Comparison of ENCODE assay signal across 1 fruit fly cellular context in genomic region chrX:13112238-13112829, dm6.
TF ChIP-seq lines count a peak whose summit lies in the region.

Gene Chpf, minus strand, starts transcription at chrX:13112462.

TF ChIP-seq in whole organism, embryonic, 481 proteins besides CTCF, POLR2A, EP300 and RAD21 (continued from another document):
- no peak for TF ChIP-seq pan (optimal IDR thresholded peaks at IDR 0.05; lab: Kevin White, UChicago)
- TF ChIP-seq pan (GFP tag; optimal IDR thresholded peaks at IDR 0.05 in 1 of 2, IDR thresholded peaks at IDR 0.05 in 1 of 2) = peak in 1 of 2 experiments; percentile 28
- TF ChIP-seq sna (GFP tag; IDR thresholded peaks at IDR 0.05; lab: Robert Waterston, UW; ENCODE audit: partially characterized antibody) = peak; percentile 59; the same call in 1 of the 2 replicates
- TF ChIP-seq CG17912 (GFP tag; optimal IDR thresholded peaks at IDR 0.05; lab: Kevin White, UChicago) = no peak
- no peak for TF ChIP-seq tll (GFP tag; optimal IDR thresholded peaks at IDR 0.05; lab: Kevin White, UChicago)
- peak; percentile 70 for TF ChIP-seq Dp (GFP tag; optimal IDR thresholded peaks at IDR 0.05; lab: Kevin White, UChicago)
- TF ChIP-seq CG16813 (GFP tag; IDR thresholded peaks at IDR 0.05; lab: Robert Waterston, UW; ENCODE audit: partially characterized antibody) = peak; percentile 91
- peak; percentile 26; the same call in 1 of the 3 replicates for TF ChIP-seq ci (GFP tag; IDR thresholded peaks at IDR 0.05; lab: Robert Waterston, UW)
- TF ChIP-seq Bteb2 (GFP tag; optimal IDR thresholded peaks at IDR 0.05; lab: Kevin White, UChicago) = no peak
- peak; percentile 40 for TF ChIP-seq Rfx (GFP tag; IDR thresholded peaks at IDR 0.05; lab: Robert Waterston, UW)
- TF ChIP-seq CG13287 (GFP tag; IDR thresholded peaks at IDR 0.05; lab: Robert Waterston, UW; ENCODE audit: partially characterized antibody) = peak; percentile 73
- no peak for TF ChIP-seq grau (tag; optimal IDR thresholded peaks at IDR 0.05; lab: Kevin White, UChicago)
- peak; percentile 71 for TF ChIP-seq tna (GFP tag; IDR thresholded peaks at IDR 0.05; lab: Robert Waterston, UW; ENCODE audit: partially characterized antibody)
- TF ChIP-seq cwo (GFP tag; optimal IDR thresholded peaks at IDR 0.05; lab: Kevin White, UChicago) = no peak
- peak; percentile 65 for TF ChIP-seq unc-4 (GFP tag; IDR thresholded peaks at IDR 0.05; lab: Robert Waterston, UW; ENCODE audit: partially characterized antibody)
- peak; percentile 79 for TF ChIP-seq inv (GFP tag; IDR thresholded peaks at IDR 0.05; lab: Robert Waterston, UW; ENCODE audit: partially characterized antibody)
- peak; percentile 84 for TF ChIP-seq Opbp (GFP tag; IDR thresholded peaks at IDR 0.05; lab: Robert Waterston, UW; ENCODE audit: partially characterized antibody)
- TF ChIP-seq al (GFP tag; IDR thresholded peaks at IDR 0.05; lab: Robert Waterston, UW) = no peak
- TF ChIP-seq CG7357 (GFP tag; IDR thresholded peaks at IDR 0.05; lab: Robert Waterston, UW) = peak; percentile 97
- no peak for TF ChIP-seq fd3F (GFP tag; optimal IDR thresholded peaks at IDR 0.05; lab: Kevin White, UChicago)
- TF ChIP-seq sens (GFP tag; lab: Kevin White, UChicago) = peak; percentile 51
- peak; percentile 59; the same call in 2 of the 3 replicates for TF ChIP-seq mld (GFP tag; IDR thresholded peaks at IDR 0.05; lab: Robert Waterston, UW; ENCODE audit: partially characterized antibody)
- TF ChIP-seq chinmo (GFP tag; IDR thresholded peaks at IDR 0.05; lab: Robert Waterston, UW; ENCODE audit: partially characterized antibody) = peak; percentile 88; the same call in 3 of the 4 replicates
- no peak for TF ChIP-seq CG12391 (tag; optimal IDR thresholded peaks at IDR 0.05; lab: Kevin White, UChicago)
- TF ChIP-seq CG11085 (GFP tag; IDR thresholded peaks at IDR 0.05; lab: Robert Waterston, UW) = no peak
- TF ChIP-seq Pdp1 (GFP tag; optimal IDR thresholded peaks at IDR 0.05; lab: Kevin White, UChicago) = peak in 1 of 2 experiments; percentile 22
